Worm (Caenorhabditis elegans) whole organism, mixed stage, embryonic: ENCODE measurements around the gene T22B7.8.

Experiments used
- ces-1 ChIP-seq: fragments of 150-350 bp; optimal IDR thresholded peaks from 2 replicates; lab custom pipeline; 2014; ENCODE audit warnings: missing biosample characterization, missing genetic modification reagents, missing genetic modification characterization
- elt-1 ChIP-seq: sonication (generic microtip); optimal IDR thresholded peaks from 2 replicates; lab custom pipeline; 2017; ENCODE audit warnings: missing genetic modification characterization, mild to moderate bottlenecking, missing compliant biosample characterization, antibody characterized with exemption, moderate library complexity, borderline replicate concordance; ENCODE audit not compliant: insufficient read depth
- elt-3 ChIP-seq: fragments of 150-350 bp; optimal IDR thresholded peaks from 2 replicates; lab custom pipeline; 2014; ENCODE audit warnings: missing biosample characterization, missing genetic modification characterization
- nhr-237 ChIP-seq: fragments of 150-350 bp; optimal IDR thresholded peaks from 2 replicates; lab custom pipeline; 2014; ENCODE audit warnings: missing biosample characterization, missing genetic modification characterization
- nhr-76 ChIP-seq: sonication (generic microtip); optimal IDR thresholded peaks from 2 replicates; lab custom pipeline; 2017; ENCODE audit warnings: missing biosample characterization, missing genetic modification characterization
- pha-4 ChIP-seq: fragments of 150-350 bp; optimal IDR thresholded peaks from 2 replicates; lab custom pipeline; 2018; ENCODE audit warnings: missing biosample characterization, missing genetic modification reagents, missing genetic modification characterization
- sem-2 ChIP-seq: fragments of 200-800 bp; sonication (Bioruptor generic); optimal IDR thresholded peaks from 2 replicates; lab custom pipeline; 2018; ENCODE audit warnings: mild to moderate bottlenecking, missing genetic modification characterization, missing compliant biosample characterization
- snpc-4 ChIP-seq: fragments of 150-350 bp; optimal IDR thresholded peaks from 2 replicates; lab custom pipeline; 2014; ENCODE audit warnings: missing biosample characterization, missing genetic modification characterization

DNA sequence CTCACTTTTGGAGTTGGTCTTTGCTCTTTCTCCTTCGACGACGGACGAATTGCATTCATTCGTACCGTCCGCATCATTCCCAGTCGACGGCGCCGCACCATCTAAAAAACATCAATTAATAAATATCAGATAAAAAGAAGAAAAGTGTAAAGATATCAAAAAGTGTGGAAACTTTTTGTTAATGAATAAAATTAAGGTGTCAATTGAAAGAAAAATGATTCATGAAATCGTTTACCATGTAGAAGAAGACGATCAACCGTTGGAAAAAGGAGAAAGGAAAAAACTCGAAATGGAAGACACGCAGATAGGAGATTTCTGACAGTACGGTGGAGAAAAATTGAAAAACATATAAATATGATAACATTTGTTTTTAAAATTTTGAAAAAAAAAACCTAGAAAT, 48.4 kb downstream of the T22B7.8 start, which contains the start of gene set-19:
- TF ChIP-seq ces-1 (GFP tag; lab: Kevin White, UChicago) (no peak), elt-1 (tag; lab: Kevin White, UChicago) (no peak), pha-4 (tag; lab: Kevin White, UChicago) (no peak), snpc-4 (tag; lab: Kevin White, UChicago) (no peak), sem-2 (GFP tag; lab: Kevin White, UChicago) (no peak), nhr-237 (tag; lab: Kevin White, UChicago) (no peak), nhr-76 (tag; lab: Kevin White, UChicago) (no peak), elt-3 (no peak)
